Worm (Caenorhabditis elegans) whole organism, L2 larva: ENCODE results near the gene R04D3.4.

ENCODE experiments used
- ceh-16 ChIP-seq: fragments of 150-350 bp; optimal IDR thresholded peaks from 2 replicates; lab custom pipeline; 2014; ENCODE audit warnings: missing biosample characterization, missing genetic modification characterization
- gmeb-1 ChIP-seq: fragments of 150-350 bp; optimal IDR thresholded peaks from 2 replicates; lab custom pipeline; 2014; ENCODE audit warnings: missing biosample characterization, missing genetic modification characterization
- lsy-2 ChIP-seq, 2 experiments: fragments of 150-350 bp in 1 of 2; sonication (generic microtip) in 1 of 2; optimal IDR thresholded peaks; 2 replicates each; lab custom pipeline; 2014 to 2017; ENCODE audit warnings: missing biosample characterization in 2 of 2, missing genetic modification characterization in 2 of 2
- nhr-11 ChIP-seq: fragments of 150-350 bp; optimal IDR thresholded peaks from 2 replicates; lab custom pipeline; 2014; ENCODE audit warnings: missing biosample characterization, missing genetic modification characterization
- snpc-4 ChIP-seq: fragments of 150-350 bp; optimal IDR thresholded peaks from 2 replicates; lab custom pipeline; 2014; ENCODE audit warnings: missing biosample characterization, missing genetic modification characterization
- unc-62 ChIP-seq: fragments of 150-350 bp; optimal IDR thresholded peaks from 2 replicates; lab custom pipeline; 2014; ENCODE audit warnings: missing biosample characterization, missing genetic modification reagents, missing genetic modification characterization

DNA sequence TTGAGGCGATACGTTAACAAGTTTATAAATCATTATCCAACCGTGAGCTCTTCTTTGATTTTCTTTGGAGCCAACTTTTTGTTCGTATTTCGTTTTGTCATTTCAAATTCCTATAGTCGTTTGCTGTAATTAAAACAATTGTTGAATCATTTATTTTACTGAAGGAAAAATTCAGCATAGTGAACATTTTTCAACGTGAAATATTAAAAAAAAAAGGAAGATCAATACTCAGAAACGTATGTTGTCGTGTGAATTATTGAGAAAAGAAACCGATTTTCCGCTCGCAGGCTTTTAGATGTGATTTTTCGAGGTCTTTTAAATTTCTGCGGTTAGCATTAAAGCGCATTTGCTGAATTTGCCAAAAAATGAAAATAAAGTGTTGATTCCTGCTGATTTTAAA, 9.7 kb downstream of the R04D3.4 start, which contains the start of gene phf-33:
- TF ChIP-seq snpc-4 (no peak), lsy-2 (tag; optimal IDR thresholded peaks at IDR 0.05; lab: Kevin White, UChicago) (no peak), ceh-16 (tag; lab: Kevin White, UChicago) (no peak), unc-62 (GFP tag; lab: Kevin White, UChicago) (no peak), nhr-11 (tag; lab: Kevin White, UChicago) (no peak), gmeb-1 (no peak)
